Worm (Caenorhabditis elegans): ENCODE results near the gene math-42.

ce11 chrII:2108295-2108694 is 8.6 kb downstream of the math-42 start, which contains the start of gene R52.4:
- TF ChIP-seq nhr-28 (tag; optimal IDR thresholded peaks at IDR 0.05) (no peak), unc-62 (GFP tag; optimal IDR thresholded peaks at IDR 0.05) (no peak), nhr-76 (tag; optimal IDR thresholded peaks at IDR 0.05) (no peak), elt-1 (tag; optimal IDR thresholded peaks at IDR 0.05; ENCODE audit: borderline replicate concordance, insufficient read depth) (no peak), nhr-237 (tag; optimal IDR thresholded peaks at IDR 0.05) (no peak), ceh-43 (GFP tag; optimal IDR thresholded peaks at IDR 0.05) (no peak), ztf-11 (tag; optimal IDR thresholded peaks at IDR 0.05) (no peak), zip-8 (tag; optimal IDR thresholded peaks at IDR 0.05) (no peak), pha-4 (tag; optimal IDR thresholded peaks at IDR 0.05) (no peak), bed-3 (GFP tag; optimal IDR thresholded peaks at IDR 0.05) (no peak), blmp-1 (tag; optimal IDR thresholded peaks at IDR 0.05) (no peak), snpc-4 (tag; optimal IDR thresholded peaks at IDR 0.05) (no peak), unc-120 (tag; optimal IDR thresholded peaks at IDR 0.05; ENCODE audit: poor library complexity, severe bottlenecking) (no peak)
